Fruit fly (Drosophila melanogaster) whole organism, wandering third instar larva: Measurements from ENCODE around the gene spz3.

Source experiments
- Abd-B ChIP-seq: fragments of >200 bp; optimal IDR thresholded peaks from 2 replicates; lab custom pipeline; 2017; ENCODE audit warnings: missing biosample characterization, missing genetic modification characterization
- CG32264 ChIP-seq: fragments of 200-800 bp; sonication (Bioruptor generic); optimal IDR thresholded peaks from 2 replicates; lab custom pipeline; 2016; ENCODE audit warnings: missing biosample characterization, missing genetic modification characterization
- CrebA ChIP-seq: fragments of 200-800 bp; sonication (Bioruptor generic); optimal IDR thresholded peaks from 2 replicates; lab custom pipeline; 2016; ENCODE audit warnings: missing biosample characterization, mild to moderate bottlenecking, missing genetic modification characterization, borderline replicate concordance
- Dfd ChIP-seq: fragments of >200 bp; optimal IDR thresholded peaks from 2 replicates; lab custom pipeline; 2017; ENCODE audit warnings: missing biosample characterization, missing genetic modification characterization
- Hr78 ChIP-seq: fragments of >200 bp; optimal IDR thresholded peaks from 2 replicates; lab custom pipeline; 2017; ENCODE audit warnings: missing biosample characterization, missing genetic modification characterization
- Jra ChIP-seq: sonication (Bioruptor generic); optimal IDR thresholded peaks from 2 replicates; lab custom pipeline; 2016; ENCODE audit warnings: missing biosample characterization, missing genetic modification characterization
- Myc ChIP-seq: fragments of >200 bp; optimal IDR thresholded peaks from 2 replicates; lab custom pipeline; 2017
- Rel ChIP-seq, 2 experiments: fragments of 200-800 bp; sonication (Bioruptor generic) in 1 of 2; optimal IDR thresholded peaks; 2 replicates in 1 of 2; 3 replicates in 1 of 2; lab custom pipeline; 2016 to 2019; ENCODE audit warnings: mild to moderate bottlenecking in 2 of 2, missing biosample characterization in 2 of 2, missing genetic modification characterization in 2 of 2, moderate library complexity in 1 of 2
- brk ChIP-seq: fragments of 200-800 bp; sonication (Bioruptor generic); optimal IDR thresholded peaks from 2 replicates; lab custom pipeline; 2016; ENCODE audit warnings: missing biosample characterization, mild to moderate bottlenecking, missing genetic modification characterization
- lola ChIP-seq: fragments of >200 bp; optimal IDR thresholded peaks from 2 replicates; lab custom pipeline; 2017; ENCODE audit warnings: missing biosample characterization, missing genetic modification characterization
- usp ChIP-seq: fragments of >200 bp; optimal IDR thresholded peaks from 2 replicates; lab custom pipeline; 2017; ENCODE audit warnings: missing biosample characterization, missing genetic modification characterization

- TF ChIP-seq lola: no peak
- no peak for TF ChIP-seq usp (GFP tag; lab: Kevin White, UChicago)
- TF ChIP-seq Dfd: no peak
- peak; percentile 42 for TF ChIP-seq brk (GFP tag; lab: Kevin White, UChicago)
- peak; percentile 16 for TF ChIP-seq CG32264 (GFP tag; lab: Kevin White, UChicago)
- peak; percentile 56 for TF ChIP-seq CrebA
- TF ChIP-seq Myc (lab: Kevin White, UChicago): no peak
- peak; percentile 60 for TF ChIP-seq Rel (GFP tag; optimal IDR thresholded peaks at IDR 0.05; lab: Kevin White, UChicago)
- no peak for TF ChIP-seq Rel (tag; optimal IDR thresholded peaks at IDR 0.05; lab: Kevin White, UChicago)
- TF ChIP-seq Jra (GFP tag; lab: Kevin White, UChicago): no peak
- no peak for TF ChIP-seq Abd-B (GFP tag; lab: Kevin White, UChicago)
- TF ChIP-seq Hr78 (GFP tag; lab: Kevin White, UChicago): no peak
These were observed 30.0 kb upstream of the spz3 start for dm6 chr2L:7909327-7909804.
